Fruit fly (Drosophila melanogaster): ENCODE measurements around the gene pdgy.

pdgy gene

DNA sequence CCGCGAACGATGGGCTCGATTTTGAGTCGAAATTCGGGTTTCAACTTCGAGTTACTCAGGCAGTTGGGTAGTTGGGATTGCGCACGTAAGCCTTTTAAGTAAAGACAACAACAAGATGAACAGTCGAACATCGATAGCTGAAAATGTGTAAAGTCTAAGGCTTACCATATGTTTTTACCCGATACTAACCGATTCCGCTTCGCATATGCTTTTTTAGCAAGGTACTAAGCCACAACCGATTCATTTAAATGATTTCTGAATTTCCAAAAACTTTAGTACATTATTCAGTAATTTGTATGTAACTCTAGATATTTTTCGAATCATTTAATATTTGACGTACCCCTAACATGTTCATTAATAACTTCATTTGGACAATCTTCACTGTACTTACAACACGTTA, 55.7 kb downstream of the pdgy start (continued):
- TF ChIP-seq CG1621 (tag; optimal IDR thresholded peaks at IDR 0.05): no peak
- peak; percentile 76 for TF ChIP-seq CG11902 (GFP tag; optimal IDR thresholded peaks at IDR 0.05)
- no peak for TF ChIP-seq Eip93F (GFP tag; optimal IDR thresholded peaks at IDR 0.05)
- peak; percentile 79 for TF ChIP-seq CG34406 (GFP tag; optimal IDR thresholded peaks at IDR 0.05)
- TF ChIP-seq CG8319 (GFP tag; optimal IDR thresholded peaks at IDR 0.05): peak; percentile 66
- peak; percentile 81 for TF ChIP-seq pdm3 (GFP tag; optimal IDR thresholded peaks at IDR 0.05)
- peak; percentile 72 for TF ChIP-seq achi (GFP tag; optimal IDR thresholded peaks at IDR 0.05)
- TF ChIP-seq CG6808 (GFP tag; optimal IDR thresholded peaks at IDR 0.05): peak; percentile 2
- peak; percentile 17 for TF ChIP-seq dac (GFP tag; optimal IDR thresholded peaks at IDR 0.05)
- TF ChIP-seq CG8632 (GFP tag; optimal IDR thresholded peaks at IDR 0.05): peak; percentile 75
- TF ChIP-seq CG4318 (GFP tag; optimal IDR thresholded peaks at IDR 0.05): peak; percentile 46
- no peak for TF ChIP-seq Gug (GFP tag; IDR thresholded peaks at IDR 0.05)
- no peak for TF ChIP-seq dsx (GFP tag; optimal IDR thresholded peaks at IDR 0.05; ENCODE audit: poor library complexity, severe bottlenecking)
- peak; percentile 27 for TF ChIP-seq CG10631 (GFP tag; optimal IDR thresholded peaks at IDR 0.05)
- TF ChIP-seq eg (GFP tag; IDR thresholded peaks at IDR 0.05): peak; percentile 7; the same call in 1 of the 3 replicates
- TF ChIP-seq svp (GFP tag): peak; percentile 75
- TF ChIP-seq Hr39 (GFP tag; optimal IDR thresholded peaks at IDR 0.05): peak; percentile 70
- peak; percentile 69 for TF ChIP-seq CG3919 (GFP tag; optimal IDR thresholded peaks at IDR 0.05)
- TF ChIP-seq Ets21C (GFP tag; optimal IDR thresholded peaks at IDR 0.05): peak; percentile 58
- TF ChIP-seq fd85E (GFP tag; optimal IDR thresholded peaks at IDR 0.05): peak; percentile 13
- TF ChIP-seq Ets96B (tag; optimal IDR thresholded peaks at IDR 0.05): no peak

DNA sequence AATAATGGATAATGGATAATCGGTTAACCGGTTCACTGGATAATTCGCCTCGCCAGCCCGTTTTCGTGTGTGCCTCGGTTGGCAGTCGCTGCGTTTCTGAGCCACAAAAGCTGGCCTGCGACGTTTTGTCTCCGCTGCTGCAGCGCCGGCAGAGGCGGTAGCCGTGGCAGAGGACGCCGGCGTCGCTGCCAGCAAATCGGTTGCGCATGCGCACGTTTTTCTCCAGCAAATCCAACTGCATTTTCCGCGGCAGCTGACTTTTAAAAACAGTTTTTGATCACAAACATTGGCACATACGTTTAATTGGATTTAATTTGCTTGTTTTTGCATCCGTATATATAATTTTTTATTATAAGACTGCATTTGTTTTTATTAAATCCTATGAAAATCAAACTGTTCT, 56.5 kb downstream of the pdgy start, which contains the start of gene CG9514:
Gene CG9514, minus strand, starts transcription at position 101 of the 400 bp plus-strand sequence.
- no peak for TF ChIP-seq ss (GFP tag; optimal IDR thresholded peaks at IDR 0.05)
- TF ChIP-seq dsx (GFP tag; optimal IDR thresholded peaks at IDR 0.05; ENCODE audit: poor library complexity, severe bottlenecking): no peak
- no peak for TF ChIP-seq CG8632 (GFP tag; optimal IDR thresholded peaks at IDR 0.05)
- TF ChIP-seq Eip78C (GFP tag): no peak
- no peak for TF ChIP-seq Smox (GFP tag; optimal IDR thresholded peaks at IDR 0.05)
- TF ChIP-seq Eip75B (GFP tag; optimal IDR thresholded peaks at IDR 0.05): no peak
- TF ChIP-seq CG6792 (GFP tag; optimal IDR thresholded peaks at IDR 0.05): no peak
- no peak for TF ChIP-seq CG8119 (GFP tag; IDR thresholded peaks at IDR 0.05)
- no peak for TF ChIP-seq CG31627 (GFP tag; optimal IDR thresholded peaks at IDR 0.05)
- TF ChIP-seq salr (GFP tag; optimal IDR thresholded peaks at IDR 0.05): no peak
- TF ChIP-seq CG6163 (GFP tag; IDR thresholded peaks at IDR 0.05): no peak
- TF ChIP-seq Gug (GFP tag; IDR thresholded peaks at IDR 0.05): no peak
- no peak for TF ChIP-seq CG1621 (tag; optimal IDR thresholded peaks at IDR 0.05)
- no peak for TF ChIP-seq achi (GFP tag; optimal IDR thresholded peaks at IDR 0.05)
- no peak for TF ChIP-seq Blimp-1 (GFP tag; optimal IDR thresholded peaks at IDR 0.05)
- TF ChIP-seq dac (GFP tag; optimal IDR thresholded peaks at IDR 0.05): no peak
- TF ChIP-seq CG34406 (GFP tag; optimal IDR thresholded peaks at IDR 0.05): no peak
- no peak for TF ChIP-seq CG15336 (GFP tag; IDR thresholded peaks at IDR 0.05)
- no peak for TF ChIP-seq esn (GFP tag; optimal IDR thresholded peaks at IDR 0.05)

DNA sequence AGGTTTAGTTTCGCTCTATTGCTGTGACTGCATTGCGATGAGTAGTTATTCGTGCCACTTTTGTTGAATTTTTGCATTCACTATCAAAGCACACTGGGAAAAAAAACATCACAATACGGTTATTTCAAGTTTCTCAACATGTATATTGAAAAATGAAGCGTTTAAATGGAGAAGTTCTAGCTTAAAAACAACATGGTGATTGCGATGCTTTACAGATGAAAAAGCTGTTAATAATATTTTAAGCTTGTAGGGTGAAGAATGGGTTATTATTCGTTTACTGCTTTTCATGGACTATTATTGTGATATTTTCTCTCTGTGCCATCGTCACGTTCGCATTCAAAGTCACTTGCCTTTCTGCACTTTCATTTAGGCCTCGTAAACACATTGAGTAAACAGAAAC, 57.0 kb downstream of the pdgy start:
- TF ChIP-seq CG6276 (GFP tag; optimal IDR thresholded peaks at IDR 0.05) (peak; percentile 39), CG32006 (GFP tag; optimal IDR thresholded peaks at IDR 0.05) (peak; percentile 57), Gug (GFP tag; IDR thresholded peaks at IDR 0.05) (no peak), CG31627 (GFP tag; optimal IDR thresholded peaks at IDR 0.05) (no peak), eg (GFP tag; IDR thresholded peaks at IDR 0.05) (0 out of 3 replicates have a peak, but pooled peaks have one; percentile 19), Eip78C (GFP tag) (peak; percentile 68), CG15336 (GFP tag; IDR thresholded peaks at IDR 0.05) (peak; percentile 32; the same call in 1 of the 2 replicates), CG6792 (GFP tag; optimal IDR thresholded peaks at IDR 0.05) (no peak), Hr4 (GFP tag; optimal IDR thresholded peaks at IDR 0.05) (peak; percentile 61)

DNA sequence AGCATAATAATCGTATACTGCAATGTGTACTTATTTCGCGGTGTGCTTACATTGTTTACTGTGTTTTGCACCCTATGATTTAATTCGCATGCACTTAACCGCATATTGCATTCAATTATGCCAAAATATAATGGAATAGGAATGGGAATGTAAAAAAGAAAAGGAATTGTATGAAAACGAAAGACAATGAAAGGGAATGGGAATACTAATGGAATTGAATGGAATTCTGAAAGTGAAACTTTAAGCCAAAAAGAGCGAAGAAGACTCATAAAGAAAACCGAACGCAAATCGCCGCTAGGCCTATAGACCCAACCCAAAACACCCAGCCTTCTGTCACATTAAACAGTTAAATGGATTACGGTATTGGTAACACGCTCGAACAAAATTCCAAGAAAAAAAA, 59.5 kb downstream of the pdgy start:
- TF ChIP-seq Sox14 (GFP tag; optimal IDR thresholded peaks at IDR 0.05) (no peak), CG8632 (GFP tag; optimal IDR thresholded peaks at IDR 0.05) (no peak), OdsH (GFP tag; optimal IDR thresholded peaks at IDR 0.05) (no peak), net (GFP tag; optimal IDR thresholded peaks at IDR 0.05) (no peak), CG15336 (GFP tag; IDR thresholded peaks at IDR 0.05) (no peak), CG32006 (GFP tag; optimal IDR thresholded peaks at IDR 0.05) (no peak)
